Worm (Caenorhabditis elegans) whole organism, L2 larva: ENCODE data around the gene T24E12.1.

Experiments
- egl-27 ChIP-seq: sonication (generic microtip); optimal IDR thresholded peaks from 3 replicates; lab custom pipeline; 2017; ENCODE audit warnings: missing biosample characterization, missing genetic modification reagents, missing genetic modification characterization
- elt-1 ChIP-seq: fragments of 150-350 bp; optimal IDR thresholded peaks from 2 replicates; lab custom pipeline; 2014; ENCODE audit warnings: missing biosample characterization, missing genetic modification characterization
- lin-11 ChIP-seq: fragments of 150-350 bp; sonication (generic microtip); optimal IDR thresholded peaks from 2 replicates; lab custom pipeline; 2014; ENCODE audit warnings: missing biosample characterization, missing genetic modification characterization, inconsistent platforms, mixed read lengths
- lin-13 ChIP-seq: fragments of 150-350 bp; optimal IDR thresholded peaks from 2 replicates; lab custom pipeline; 2014; ENCODE audit warnings: missing biosample characterization, missing genetic modification reagents, missing genetic modification characterization
- mdl-1 ChIP-seq, 2 experiments: fragments of 150-350 bp in 1 of 2; sonication (generic microtip) in 1 of 2; optimal IDR thresholded peaks; 2 replicates each; lab custom pipeline; 2017; ENCODE audit warnings: missing biosample characterization in 2 of 2, missing genetic modification characterization in 2 of 2
- skn-1 ChIP-seq: sonication (generic microtip); optimal IDR thresholded peaks from 2 replicates; lab custom pipeline; 2017; ENCODE audit warnings: missing biosample characterization, missing genetic modification characterization
- snpc-4 ChIP-seq: fragments of 150-350 bp; optimal IDR thresholded peaks from 2 replicates; lab custom pipeline; 2014; ENCODE audit warnings: missing biosample characterization, missing genetic modification characterization
- ztf-4 ChIP-seq: fragments of 150-350 bp; optimal IDR thresholded peaks from 2 replicates; lab custom pipeline; 2014; ENCODE audit warnings: missing biosample characterization, missing genetic modification characterization

ce11 chrII:3771640-3772039 lies 13.7 kb upstream of the T24E12.1 start:
- TF ChIP-seq lin-13 (GFP tag; lab: Kevin White, UChicago): no peak
- no peak for TF ChIP-seq mdl-1 (tag; optimal IDR thresholded peaks at IDR 0.05; lab: Kevin White, UChicago)
- no peak for TF ChIP-seq ztf-4
- TF ChIP-seq egl-27 (tag; lab: Kevin White, UChicago): no peak
- TF ChIP-seq lin-11: no peak
- no peak for TF ChIP-seq elt-1 (tag; lab: Kevin White, UChicago)
- TF ChIP-seq snpc-4 (tag; lab: Kevin White, UChicago): no peak
- no peak for TF ChIP-seq skn-1
